Worm (Caenorhabditis elegans): ENCODE data around the gene nmt-1.
A peak's percentile ranks its signal among the peaks of the same experiment; 100 is the strongest.

The nmt-1 gene

DNA sequence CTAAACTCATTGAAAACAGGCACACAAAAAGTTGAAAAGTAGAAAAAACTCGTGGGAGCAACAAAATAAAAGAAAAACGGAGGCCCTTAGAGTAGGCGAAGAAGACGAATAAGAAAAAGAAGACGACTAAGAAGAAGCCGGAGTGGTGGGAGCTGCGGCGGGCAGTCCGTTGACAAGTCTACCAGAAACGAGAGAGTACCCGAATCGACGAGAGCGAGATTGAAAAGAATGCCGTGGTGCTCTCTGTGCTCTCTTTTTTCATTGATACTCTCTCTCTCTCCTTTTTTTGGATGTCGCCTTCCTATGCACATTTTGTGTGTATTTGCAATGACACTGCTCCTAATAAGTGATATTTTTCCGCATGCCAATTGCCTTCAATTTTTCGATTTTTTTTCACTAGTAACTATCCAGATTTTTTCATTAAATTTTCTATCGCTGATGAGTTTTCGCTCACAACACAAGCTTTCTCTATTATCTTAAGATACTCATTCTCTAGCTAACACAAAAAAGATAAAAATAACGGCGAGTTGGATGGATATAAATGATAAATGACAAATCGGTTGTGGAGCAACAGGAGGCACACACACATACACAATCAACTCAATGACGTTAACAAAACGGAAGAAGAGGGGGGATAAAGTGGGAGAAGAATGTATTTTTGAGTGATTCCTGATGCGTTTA, 23.9 kb upstream of the nmt-1 start (continued):
- TF ChIP-seq hlh-30 (tag; optimal IDR thresholded peaks at IDR 0.05; ENCODE audit: insufficient read depth) (peak; percentile 46), duxl-1 (tag; optimal IDR thresholded peaks at IDR 0.05; ENCODE audit: poor library complexity) (no peak), php-3 (GFP tag; IDR thresholded peaks at IDR 0.05) (no peak), F37D6.2 (tag; optimal IDR thresholded peaks at IDR 0.05) (no peak), nhr-77 (tag; optimal IDR thresholded peaks at IDR 0.05) (no peak), lim-7 (GFP tag; IDR thresholded peaks at IDR 0.05) (no peak), F44E2.7 (GFP tag; IDR thresholded peaks at IDR 0.05) (no peak), dpl-1 (GFP tag; optimal IDR thresholded peaks at IDR 0.05) (no peak), lin-1 (GFP tag; IDR thresholded peaks at IDR 0.05) (no peak), rbr-2 (tag; optimal IDR thresholded peaks at IDR 0.05) (peak; percentile 39), spr-3 (GFP tag; optimal IDR thresholded peaks at IDR 0.05) (no peak), tra-1 (GFP tag; IDR thresholded peaks at IDR 0.05) (0 out of 2 replicates have a peak, but pooled peaks have one; percentile 13), zip-2 (tag; optimal IDR thresholded peaks at IDR 0.05) (no peak), ama-1 (optimal IDR thresholded peaks at IDR 0.05) (no peak), Y48G9A.11 (GFP tag; IDR thresholded peaks at IDR 0.05) (no peak), snpc-1.2 (GFP tag; IDR thresholded peaks at IDR 0.05) (no peak), lin-39 (tag; optimal IDR thresholded peaks at IDR 0.05) (no peak), daf-19 (GFP tag; conservative IDR thresholded peaks at IDR 0.05) (no peak), nhr-237 (tag; optimal IDR thresholded peaks at IDR 0.05) (no peak), mdt-29 (GFP tag; IDR thresholded peaks at IDR 0.05) (no peak), F26F4.8 (GFP tag; conservative IDR thresholded peaks at IDR 0.05) (no peak), ceh-20 (GFP tag; IDR thresholded peaks at IDR 0.05) (no peak), ztf-7 (tag; optimal IDR thresholded peaks at IDR 0.05) (no peak), nhr-41 (GFP tag; IDR thresholded peaks at IDR 0.05) (no peak), mxl-3 (GFP tag; optimal IDR thresholded peaks at IDR 0.05) (no peak), dmd-6 (GFP tag; IDR thresholded peaks at IDR 0.05) (0 out of 2 replicates have a peak, but pooled peaks have one; percentile 6), hmg-1.1 (GFP tag; IDR thresholded peaks at IDR 0.05) (peak; percentile 60; the same call in 1 of the 2 replicates), nhr-111 (GFP tag; optimal IDR thresholded peaks at IDR 0.05) (no peak), dve-1 (tag; optimal IDR thresholded peaks at IDR 0.05; ENCODE audit: insufficient read depth) (no peak), T26A8.4 (GFP tag; IDR thresholded peaks at IDR 0.05) (no peak), ceh-62 (tag; optimal IDR thresholded peaks at IDR 0.05) (no peak), madf-9 (GFP tag; conservative IDR thresholded peaks at IDR 0.05) (no peak), nhr-42 (GFP tag; IDR thresholded peaks at IDR 0.05) (no peak), ceh-82 (tag; optimal IDR thresholded peaks at IDR 0.05) (no peak), nhr-11 (tag; optimal IDR thresholded peaks at IDR 0.05) (no peak), cey-2 (tag; optimal IDR thresholded peaks at IDR 0.05; ENCODE audit: borderline replicate concordance, insufficient read depth) (no peak), egl-27 (tag; optimal IDR thresholded peaks at IDR 0.05) (no peak), lin-15B (tag; optimal IDR thresholded peaks at IDR 0.05) (no peak), lsy-2 (tag; optimal IDR thresholded peaks at IDR 0.05) (peak in 1 of 2 experiments; percentile 11), nhr-6 (tag; optimal IDR thresholded peaks at IDR 0.05) (no peak), hif-1 (tag; optimal IDR thresholded peaks at IDR 0.05) (no peak), mep-1 (tag; optimal IDR thresholded peaks at IDR 0.05) (peak; percentile 7), nhr-25 (tag; optimal IDR thresholded peaks at IDR 0.05; ENCODE audit: borderline replicate concordance, insufficient read depth) (no peak), pha-4 (GFP tag; IDR thresholded peaks at IDR 0.05) (no peak), pha-4 (tag; optimal IDR thresholded peaks at IDR 0.05) (no peak), daf-8 (GFP tag; IDR thresholded peaks at IDR 0.05) (no peak), tag-97 (GFP tag; IDR thresholded peaks at IDR 0.05) (no peak), sdz-12 (GFP tag; optimal IDR thresholded peaks at IDR 0.05) (no peak)
